Worm (Caenorhabditis elegans) whole organism, L4 larva: Measurements from ENCODE around the gene Y105C5A.1269.

Source experiments
- F49E8.2 ChIP-seq: sonication (generic microtip); optimal IDR thresholded peaks from 2 replicates; lab custom pipeline; 2016; ENCODE audit warnings: missing compliant biosample characterization, mild to moderate bottlenecking, missing genetic modification characterization, borderline replicate concordance
- Y105C5A.15 ChIP-seq: fragments of 200-800 bp; sonication (Bioruptor generic); IDR thresholded peaks from 2 replicates; pipeline ENCODE4 v1.3.6; 2022; ENCODE audit warnings: missing genetic modification characterization, missing compliant biosample characterization
- ceh-32 ChIP-seq: sonication (generic microtip); optimal IDR thresholded peaks from 2 replicates; lab custom pipeline; 2016; ENCODE audit warnings: mild to moderate bottlenecking, missing genetic modification characterization, missing compliant biosample characterization; ENCODE audit not compliant: poor library complexity
- jun-1 ChIP-seq: fragments of 150-350 bp; optimal IDR thresholded peaks from 2 replicates; lab custom pipeline; 2014; ENCODE audit warnings: missing biosample characterization, missing genetic modification reagents, missing genetic modification characterization
- lin-39 ChIP-seq: fragments of 150-350 bp; optimal IDR thresholded peaks from 2 replicates; lab custom pipeline; 2014; ENCODE audit warnings: missing biosample characterization, missing genetic modification reagents, missing genetic modification characterization
- mdl-1 ChIP-seq, 2 experiments: fragments of 150-350 bp in 1 of 2; sonication (generic microtip) in 1 of 2; optimal IDR thresholded peaks; 2 replicates each; lab custom pipeline; 2014 to 2017; ENCODE audit warnings: missing biosample characterization in 2 of 2, missing genetic modification characterization in 2 of 2
- mep-1 ChIP-seq: fragments of 150-350 bp; sonication (generic microtip); optimal IDR thresholded peaks from 3 replicates; lab custom pipeline; 2014; ENCODE audit warnings: missing biosample characterization, missing genetic modification characterization
- nhr-237 ChIP-seq: sonication (generic microtip); optimal IDR thresholded peaks from 2 replicates; lab custom pipeline; 2017; ENCODE audit warnings: missing biosample characterization, missing genetic modification characterization
- unc-62 ChIP-seq, 3 experiments: fragments of 150-350 bp in 1 of 3; sonication (generic microtip); optimal IDR thresholded peaks in 2 of 3; peaks in 1 of 3; 1 replicate in 1 of 3; 2 replicates in 2 of 3; lab custom pipeline; 2014 to 2017; ENCODE audit warnings: missing biosample characterization in 3 of 3, missing genetic modification characterization in 3 of 3, missing genetic modification reagents in 3 of 3, missing genotype in 1 of 3
- ztf-11 ChIP-seq: fragments of 150-350 bp; optimal IDR thresholded peaks from 2 replicates; lab custom pipeline; 2014; ENCODE audit warnings: missing biosample characterization, missing genetic modification characterization
- ztf-7 ChIP-seq: fragments of 150-350 bp; optimal IDR thresholded peaks from 2 replicates; lab custom pipeline; 2014; ENCODE audit warnings: missing biosample characterization, missing genetic modification characterization

- TF ChIP-seq nhr-237 (tag; lab: Kevin White, UChicago) (no peak), F49E8.2 (tag; lab: Kevin White, UChicago) (no peak), ztf-7 (no peak), mdl-1 (tag; optimal IDR thresholded peaks at IDR 0.05; lab: Kevin White, UChicago) (no peak), jun-1 (tag; lab: Kevin White, UChicago) (no peak), mep-1 (no peak), unc-62 (GFP tag; optimal IDR thresholded peaks at IDR 0.05 in 1 of 2; lab: Kevin White, UChicago) (no peak), unc-62 (tag; optimal IDR thresholded peaks at IDR 0.05; lab: Kevin White, UChicago) (no peak), ztf-11 (tag; lab: Kevin White, UChicago) (no peak), ceh-32 (no peak), lin-39 (tag; lab: Kevin White, UChicago) (no peak), Y105C5A.15 (GFP tag; lab: Robert Waterston, UW) (no peak)
These were observed 46.9 kb downstream of the Y105C5A.1269 start, which contains the start of gene srv-14 for ce11 chrIV:15894133-15894532.
